Worm (Caenorhabditis elegans): ENCODE measurements around the gene T19D12.10.

- no peak for TF ChIP-seq nhr-129 (tag; optimal IDR thresholded peaks at IDR 0.05)
- no peak for TF ChIP-seq nhr-10 (tag; optimal IDR thresholded peaks at IDR 0.05)
- no peak for TF ChIP-seq unc-62 (GFP tag; optimal IDR thresholded peaks at IDR 0.05)
- TF ChIP-seq aly-2 (tag; optimal IDR thresholded peaks at IDR 0.05) = no peak
- TF ChIP-seq R02D3.7 (tag; optimal IDR thresholded peaks at IDR 0.05) = no peak
- TF ChIP-seq ceh-82 (tag; optimal IDR thresholded peaks at IDR 0.05) = no peak
- no peak for TF ChIP-seq ama-1 (optimal IDR thresholded peaks at IDR 0.05)
- TF ChIP-seq nhr-12 (tag; optimal IDR thresholded peaks at IDR 0.05) = no peak
- TF ChIP-seq elt-3 (tag; optimal IDR thresholded peaks at IDR 0.05) = no peak
- TF ChIP-seq ZK546.5 (tag; optimal IDR thresholded peaks at IDR 0.05) = no peak
Observed at ce11 chrII:6616770-6617169, 41.9 kb downstream of the T19D12.10 start, which contains the start of gene klf-3.
